Worm (Caenorhabditis elegans) whole organism, mixed stage, embryonic: ENCODE results near the gene C24D10.49.

Experiments used
- hlh-1 ChIP-seq: fragments of 150-350 bp; optimal IDR thresholded peaks from 2 replicates; lab custom pipeline; 2014; ENCODE audit warnings: missing biosample characterization, missing genetic modification reagents, missing genetic modification characterization
- nhr-237 ChIP-seq: fragments of 150-350 bp; optimal IDR thresholded peaks from 2 replicates; lab custom pipeline; 2014; ENCODE audit warnings: missing biosample characterization, missing genetic modification characterization
- pha-4 ChIP-seq: fragments of 150-350 bp; optimal IDR thresholded peaks from 2 replicates; lab custom pipeline; 2018; ENCODE audit warnings: missing biosample characterization, missing genetic modification reagents, missing genetic modification characterization
- unc-62 ChIP-seq: fragments of 150-350 bp; optimal IDR thresholded peaks from 2 replicates; lab custom pipeline; 2014; ENCODE audit warnings: missing biosample characterization, missing genetic modification reagents, missing genetic modification characterization

- no peak for TF ChIP-seq nhr-237 (tag; lab: Kevin White, UChicago)
- TF ChIP-seq hlh-1 (tag; lab: Kevin White, UChicago) = no peak
- TF ChIP-seq pha-4 (tag; lab: Kevin White, UChicago) = no peak
- TF ChIP-seq unc-62 (GFP tag; lab: Kevin White, UChicago) = no peak
Measured at ce11 chrIV:5195531-5195930, 38.4 kb upstream of the C24D10.49 start, which contains the start of gene gpa-18.
